Worm (Caenorhabditis elegans): Measurements from ENCODE around the gene C10C5.7.

Gene C10C5.7

ce11 chrIV:9371126-9371525 is 13.8 kb upstream of the C10C5.7 start, which contains the start of gene fbxc-58:
fbxc-58 (plus strand) TSS chrIV:9371508.
- TF ChIP-seq skn-1 (tag; optimal IDR thresholded peaks at IDR 0.05) (peak; percentile 46), hpl-2 (GFP tag; optimal IDR thresholded peaks at IDR 0.05) (no peak), efl-1 (optimal IDR thresholded peaks at IDR 0.05) (no peak), efl-1 (GFP tag; optimal IDR thresholded peaks at IDR 0.05 in 1 of 2) (peak in 1 of 2 experiments; percentile 45)

ce11 chrIV:9374529-9374928 is 10.4 kb upstream of the C10C5.7 start, which contains the start of gene C10C5.3:
C10C5.3 (plus strand) TSS chrIV:9374829.
- TF ChIP-seq jun-1 (tag; optimal IDR thresholded peaks at IDR 0.05), result no peak
- TF ChIP-seq ztf-11 (tag; optimal IDR thresholded peaks at IDR 0.05), result no peak
- TF ChIP-seq skn-1 (tag; optimal IDR thresholded peaks at IDR 0.05), result no peak
- TF ChIP-seq tbx-2 (tag; optimal IDR thresholded peaks at IDR 0.05), result no peak
- no peak for TF ChIP-seq pag-3 (tag; optimal IDR thresholded peaks at IDR 0.05; ENCODE audit: borderline replicate concordance, insufficient read depth)
- TF ChIP-seq blmp-1 (tag; optimal IDR thresholded peaks at IDR 0.05), result no peak
- no peak for TF ChIP-seq lsy-2 (tag; optimal IDR thresholded peaks at IDR 0.05)
- no peak for TF ChIP-seq C34B4.2 (tag; optimal IDR thresholded peaks at IDR 0.05)
- no peak for TF ChIP-seq C16A3.4 (tag; optimal IDR thresholded peaks at IDR 0.05)

- TF ChIP-seq hlh-17 (GFP tag; optimal IDR thresholded peaks at IDR 0.05; ENCODE audit: borderline replicate concordance), result no peak
- TF ChIP-seq irx-1 (tag; optimal IDR thresholded peaks at IDR 0.05), result no peak
- TF ChIP-seq aly-2 (tag; optimal IDR thresholded peaks at IDR 0.05), result no peak
- TF ChIP-seq C04F5.9 (tag; optimal IDR thresholded peaks at IDR 0.05), result no peak
- peak; percentile 17 for TF ChIP-seq nhr-20 (tag; optimal IDR thresholded peaks at IDR 0.05)
- TF ChIP-seq blmp-1 (tag; optimal IDR thresholded peaks at IDR 0.05), result peak; percentile 39
- no peak for TF ChIP-seq sup-37 (GFP tag; optimal IDR thresholded peaks at IDR 0.05)
- TF ChIP-seq ceh-82 (tag; optimal IDR thresholded peaks at IDR 0.05), result no peak
- TF ChIP-seq lin-39 (tag; optimal IDR thresholded peaks at IDR 0.05), result no peak
- TF ChIP-seq alr-1 (tag; optimal IDR thresholded peaks at IDR 0.05; ENCODE audit: borderline replicate concordance), result no peak
- TF ChIP-seq fkh-10 (GFP tag; optimal IDR thresholded peaks at IDR 0.05), result no peak
- peak; percentile 65 for TF ChIP-seq lin-14 (GFP tag; optimal IDR thresholded peaks at IDR 0.05)
- no peak for TF ChIP-seq nhr-77 (tag; optimal IDR thresholded peaks at IDR 0.05)
- no peak for TF ChIP-seq unc-62 (GFP tag; optimal IDR thresholded peaks at IDR 0.05)
- TF ChIP-seq mdl-1 (tag; optimal IDR thresholded peaks at IDR 0.05), result no peak
- TF ChIP-seq unc-30 (tag; optimal IDR thresholded peaks at IDR 0.05), result no peak
- TF ChIP-seq efl-3 (GFP tag; optimal IDR thresholded peaks at IDR 0.05), result no peak
- TF ChIP-seq elt-3 (tag; optimal IDR thresholded peaks at IDR 0.05), result peak in 5 of 6 experiments; percentile 75 to 89 (median 82)
- TF ChIP-seq efl-1 (optimal IDR thresholded peaks at IDR 0.05), result no peak
- TF ChIP-seq efl-1 (GFP tag; optimal IDR thresholded peaks at IDR 0.05 in 1 of 2), result no peak
- TF ChIP-seq sox-4 (tag; optimal IDR thresholded peaks at IDR 0.05), result no peak
- TF ChIP-seq aha-1 (tag; optimal IDR thresholded peaks at IDR 0.05), result no peak
- TF ChIP-seq ceh-90 (tag; optimal IDR thresholded peaks at IDR 0.05), result no peak
- TF ChIP-seq nhr-84 (tag; optimal IDR thresholded peaks at IDR 0.05), result no peak
- TF ChIP-seq swsn-7 (tag; optimal IDR thresholded peaks at IDR 0.05), result no peak
- no peak for TF ChIP-seq egl-27 (tag; optimal IDR thresholded peaks at IDR 0.05)
- peak; percentile 19 for TF ChIP-seq nhr-71 (tag; optimal IDR thresholded peaks at IDR 0.05)
- no peak for TF ChIP-seq sptf-1 (tag; optimal IDR thresholded peaks at IDR 0.05)
- TF ChIP-seq nhr-85 (tag), result peak; percentile 77
- no peak for TF ChIP-seq nhr-19 (GFP tag; conservative IDR thresholded peaks at IDR 0.05)
- TF ChIP-seq nhr-90 (tag; optimal IDR thresholded peaks at IDR 0.05; ENCODE audit: poor library complexity), result no peak
- TF ChIP-seq grh-1 (GFP tag; IDR thresholded peaks at IDR 0.05), result no peak
- TF ChIP-seq nhr-76 (tag; optimal IDR thresholded peaks at IDR 0.05), result no peak
- no peak for TF ChIP-seq elt-2 (tag; optimal IDR thresholded peaks at IDR 0.05)
- TF ChIP-seq fos-1 (tag; optimal IDR thresholded peaks at IDR 0.05), result no peak
- TF ChIP-seq nhr-47 (tag; optimal IDR thresholded peaks at IDR 0.05), result no peak
- no peak for TF ChIP-seq ceh-88 (GFP tag; IDR thresholded peaks at IDR 0.05)
Observed at ce11 chrIV:9376550-9376949, 8.4 kb upstream of the C10C5.7 start.
